Fruit fly (Drosophila melanogaster): Measurements from ENCODE around the gene CG14572.

- no peak for TF ChIP-seq CG10348 (GFP tag; IDR thresholded peaks at IDR 0.05)
- no peak for TF ChIP-seq EcR (GFP tag; optimal IDR thresholded peaks at IDR 0.05)
- no peak for TF ChIP-seq Pif1A (GFP tag; optimal IDR thresholded peaks at IDR 0.05)
- TF ChIP-seq CG15710 (tag; optimal IDR thresholded peaks at IDR 0.05): no peak
- TF ChIP-seq Snoo (tag; optimal IDR thresholded peaks at IDR 0.05): no peak
- TF ChIP-seq CG34367 (tag; optimal IDR thresholded peaks at IDR 0.05): no peak
- no peak for TF ChIP-seq gl (tag; optimal IDR thresholded peaks at IDR 0.05)
- TF ChIP-seq Ets98B (GFP tag; IDR thresholded peaks at IDR 0.05): no peak
- no peak for TF ChIP-seq CG14655 (GFP tag; optimal IDR thresholded peaks at IDR 0.05)
- no peak for TF ChIP-seq CG13204 (GFP tag; optimal IDR thresholded peaks at IDR 0.05)
- TF ChIP-seq CG8159 (tag; optimal IDR thresholded peaks at IDR 0.05): no peak
These were observed 7.9 kb upstream of the CG14572 start, which contains the start of gene CG14568 for dm6 chr3L:21733387-21733786.
